Fruit fly (Drosophila melanogaster): ENCODE data around the gene CG8476.

The CG8476 gene

dm6 chr3R:13241726-13242125 is 21.3 kb upstream of the CG8476 start:
- TF ChIP-seq fd96Ca (GFP tag; IDR thresholded peaks at IDR 0.05): 0 out of 3 replicates have a peak, but pooled peaks have one; percentile 10
- TF ChIP-seq Ets98B (GFP tag; IDR thresholded peaks at IDR 0.05): no peak
- TF ChIP-seq CG8159 (tag; optimal IDR thresholded peaks at IDR 0.05): no peak
- TF ChIP-seq CG8301 (tag; optimal IDR thresholded peaks at IDR 0.05): no peak

DNA sequence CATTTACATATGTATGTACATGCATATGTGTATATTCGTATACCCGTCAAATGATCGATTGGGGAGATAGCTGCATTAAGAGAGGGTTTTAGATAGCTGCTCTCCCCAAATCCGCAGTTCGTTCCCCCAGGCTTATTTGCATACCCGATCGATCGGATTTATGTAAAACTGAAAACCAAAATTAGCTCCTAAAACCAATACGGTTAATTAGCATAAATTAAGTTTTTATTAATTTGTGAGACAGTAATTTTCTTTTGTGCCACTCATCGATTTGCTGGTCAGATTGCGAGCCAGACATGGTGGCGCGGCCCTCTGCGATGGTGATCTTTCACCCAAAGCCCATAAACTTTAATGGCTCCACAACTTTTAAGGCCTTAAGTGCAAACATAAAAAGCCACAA is 10.8 kb upstream of the CG8476 start:
- TF ChIP-seq CG12605 (GFP tag; IDR thresholded peaks at IDR 0.05) (no peak), CG8159 (tag; optimal IDR thresholded peaks at IDR 0.05) (no peak), CG10348 (GFP tag; IDR thresholded peaks at IDR 0.05) (no peak)

- TF ChIP-seq CG10348 (GFP tag; IDR thresholded peaks at IDR 0.05): no peak
- no peak for TF ChIP-seq CG15710 (tag; optimal IDR thresholded peaks at IDR 0.05)
- no peak for TF ChIP-seq EcR (GFP tag; optimal IDR thresholded peaks at IDR 0.05)
- TF ChIP-seq CG34367 (tag; optimal IDR thresholded peaks at IDR 0.05): no peak
- no peak for TF ChIP-seq D1 (tag; optimal IDR thresholded peaks at IDR 0.05)
- no peak for TF ChIP-seq CG17806 (tag; optimal IDR thresholded peaks at IDR 0.05)
- no peak for TF ChIP-seq CG12605 (GFP tag; IDR thresholded peaks at IDR 0.05)
- TF ChIP-seq CG8301 (tag; optimal IDR thresholded peaks at IDR 0.05): no peak
- no peak for TF ChIP-seq Pif1B (GFP tag; optimal IDR thresholded peaks at IDR 0.05)
Measured at dm6 chr3R:13221820-13222219, 1.4 kb upstream of the CG8476 start.

DNA sequence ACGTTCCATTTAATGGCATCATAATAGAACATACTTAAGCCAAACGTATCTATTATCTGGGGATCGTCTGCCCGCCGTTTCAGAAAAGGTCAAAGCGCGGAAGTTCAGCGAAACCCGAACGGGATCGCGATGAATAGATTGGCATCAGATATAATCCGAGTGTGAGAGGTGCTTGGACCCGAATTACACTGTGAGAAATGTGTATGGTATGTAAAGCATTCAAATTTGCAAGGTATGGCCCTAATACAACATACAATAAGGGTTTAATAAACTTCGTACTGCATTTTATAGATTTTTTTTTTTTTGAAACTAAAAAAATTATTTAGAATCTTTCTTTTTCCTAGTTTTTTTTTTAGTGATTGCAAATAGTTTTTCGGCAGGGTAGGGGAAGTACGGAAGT is 1.6 kb downstream of the CG8476 start:
- TF ChIP-seq gl (tag; optimal IDR thresholded peaks at IDR 0.05) (no peak), D1 (tag; optimal IDR thresholded peaks at IDR 0.05) (no peak), CG10348 (GFP tag; IDR thresholded peaks at IDR 0.05) (no peak), Pif1A (GFP tag; optimal IDR thresholded peaks at IDR 0.05) (no peak)

dm6 chr3R:13215100-13215499 is 5.3 kb downstream of the CG8476 start:
- TF ChIP-seq CG4496 (GFP tag; IDR thresholded peaks at IDR 0.05) (no peak), D1 (tag; optimal IDR thresholded peaks at IDR 0.05) (no peak), CG17806 (tag; optimal IDR thresholded peaks at IDR 0.05) (peak; percentile 64), Pif1A (GFP tag; optimal IDR thresholded peaks at IDR 0.05) (peak; percentile 54), Snoo (tag; optimal IDR thresholded peaks at IDR 0.05) (peak; percentile 39), Ets98B (GFP tag; IDR thresholded peaks at IDR 0.05) (no peak), Pif1B (GFP tag; optimal IDR thresholded peaks at IDR 0.05) (peak; percentile 27), CG34367 (tag; optimal IDR thresholded peaks at IDR 0.05) (peak; percentile 3), CG12605 (GFP tag; IDR thresholded peaks at IDR 0.05) (no peak), CG14655 (GFP tag; optimal IDR thresholded peaks at IDR 0.05) (peak; percentile 16), CG9948 (tag; optimal IDR thresholded peaks at IDR 0.05) (peak; percentile 56), CG8159 (tag; optimal IDR thresholded peaks at IDR 0.05) (peak; percentile 81), CG10348 (GFP tag; IDR thresholded peaks at IDR 0.05) (no peak), rn (GFP tag; IDR thresholded peaks at IDR 0.05) (no peak), CG32121 (GFP tag; IDR thresholded peaks at IDR 0.05) (no peak), CG8301 (tag; optimal IDR thresholded peaks at IDR 0.05) (no peak), CG15710 (tag; optimal IDR thresholded peaks at IDR 0.05) (peak; percentile 63), EcR (GFP tag; optimal IDR thresholded peaks at IDR 0.05) (no peak)

- TF ChIP-seq CG13204 (GFP tag; optimal IDR thresholded peaks at IDR 0.05) (peak; percentile 41), CG9948 (tag; optimal IDR thresholded peaks at IDR 0.05) (no peak)
Measured at dm6 chr3R:13214347-13214746, 6.0 kb downstream of the CG8476 start, which contains the start of gene CG8483. CG8483 (minus strand) TSS chr3R:13214465.

dm6 chr3R:13208451-13208850 is 11.9 kb downstream of the CG8476 start:
- TF ChIP-seq CG34367 (tag; optimal IDR thresholded peaks at IDR 0.05) (no peak), CG8159 (tag; optimal IDR thresholded peaks at IDR 0.05) (no peak), Ets98B (GFP tag; IDR thresholded peaks at IDR 0.05) (no peak), Pif1B (GFP tag; optimal IDR thresholded peaks at IDR 0.05) (no peak), CG10348 (GFP tag; IDR thresholded peaks at IDR 0.05) (no peak), CG13204 (GFP tag; optimal IDR thresholded peaks at IDR 0.05) (no peak), CG8301 (tag; optimal IDR thresholded peaks at IDR 0.05) (no peak), Snoo (tag; optimal IDR thresholded peaks at IDR 0.05) (no peak), CG17806 (tag; optimal IDR thresholded peaks at IDR 0.05) (no peak), fd96Ca (GFP tag; IDR thresholded peaks at IDR 0.05) (no peak), EcR (GFP tag; optimal IDR thresholded peaks at IDR 0.05) (no peak), rn (GFP tag; IDR thresholded peaks at IDR 0.05) (no peak), D1 (tag; optimal IDR thresholded peaks at IDR 0.05) (no peak), CG12605 (GFP tag; IDR thresholded peaks at IDR 0.05) (no peak), CG14655 (GFP tag; optimal IDR thresholded peaks at IDR 0.05) (no peak), gl (tag; optimal IDR thresholded peaks at IDR 0.05) (no peak), CG15710 (tag; optimal IDR thresholded peaks at IDR 0.05) (no peak), CG9948 (tag; optimal IDR thresholded peaks at IDR 0.05) (no peak), CG4496 (GFP tag; IDR thresholded peaks at IDR 0.05) (no peak), CG32121 (GFP tag; IDR thresholded peaks at IDR 0.05) (no peak)

DNA sequence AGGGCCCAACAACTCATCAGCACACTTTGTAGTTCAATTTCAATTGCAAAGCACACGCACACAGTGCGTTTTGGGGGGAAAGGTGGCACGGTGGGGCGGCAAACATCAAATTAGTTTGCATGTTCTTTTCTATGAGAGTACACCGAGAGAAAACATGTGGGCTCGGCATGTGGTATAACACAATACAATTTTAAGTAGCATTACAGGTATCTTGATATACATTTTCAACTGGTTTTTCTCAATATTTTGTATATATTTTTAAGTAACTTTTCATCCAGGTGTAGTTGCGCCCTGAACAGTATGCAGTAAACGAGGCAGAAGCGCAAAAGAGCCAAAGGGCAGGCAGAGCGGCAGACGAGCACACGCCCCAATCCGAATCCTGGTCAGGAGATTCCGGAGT is 20.0 kb downstream of the CG8476 start:
- TF ChIP-seq fd96Ca (GFP tag; IDR thresholded peaks at IDR 0.05) (no peak), CG9948 (tag; optimal IDR thresholded peaks at IDR 0.05) (no peak), CG34367 (tag; optimal IDR thresholded peaks at IDR 0.05) (no peak), CG10348 (GFP tag; IDR thresholded peaks at IDR 0.05) (no peak), D1 (tag; optimal IDR thresholded peaks at IDR 0.05) (no peak), CG17806 (tag; optimal IDR thresholded peaks at IDR 0.05) (no peak), CG4496 (GFP tag; IDR thresholded peaks at IDR 0.05) (no peak), CG13204 (GFP tag; optimal IDR thresholded peaks at IDR 0.05) (no peak), Pif1A (GFP tag; optimal IDR thresholded peaks at IDR 0.05) (no peak), EcR (GFP tag; optimal IDR thresholded peaks at IDR 0.05) (no peak), CG8159 (tag; optimal IDR thresholded peaks at IDR 0.05) (no peak), CG32121 (GFP tag; IDR thresholded peaks at IDR 0.05) (no peak), Pif1B (GFP tag; optimal IDR thresholded peaks at IDR 0.05) (no peak), gl (tag; optimal IDR thresholded peaks at IDR 0.05) (no peak), CG8301 (tag; optimal IDR thresholded peaks at IDR 0.05) (no peak), CG15710 (tag; optimal IDR thresholded peaks at IDR 0.05) (no peak), rn (GFP tag; IDR thresholded peaks at IDR 0.05) (no peak), CG14655 (GFP tag; optimal IDR thresholded peaks at IDR 0.05) (no peak)
